Fruit fly (Drosophila melanogaster): Measurements from ENCODE around the gene ifc.
A peak's percentile ranks its signal among the peaks of the same experiment; 100 is the strongest.

Gene ifc

DNA sequence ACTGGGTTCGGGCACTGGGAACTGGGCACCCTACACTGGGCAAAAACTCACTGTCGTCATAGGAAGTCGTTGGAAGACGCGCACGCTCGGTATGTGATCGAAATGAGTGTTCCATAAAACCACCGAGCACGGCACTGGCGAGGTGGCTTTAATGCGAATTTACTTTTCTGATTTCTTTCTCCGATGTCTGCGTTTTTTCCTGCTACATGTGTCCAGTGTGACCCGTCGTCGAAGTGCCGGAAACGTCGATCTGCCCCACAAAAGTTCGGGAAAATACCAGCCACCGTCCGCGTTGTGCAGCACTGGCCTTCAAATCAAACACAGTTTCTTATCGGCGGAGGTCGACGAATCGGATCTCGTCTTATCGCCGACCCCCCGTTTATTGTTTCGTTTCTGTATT is 13.1 kb downstream of the ifc start, which contains the start of gene Kdm5 (continued):
- peak; percentile 38; the same call in 1 of the 2 replicates for TF ChIP-seq CG4404 (GFP tag; IDR thresholded peaks at IDR 0.05)
- peak; percentile 56 for TF ChIP-seq mirr (GFP tag; optimal IDR thresholded peaks at IDR 0.05)
- peak; percentile 23 for TF ChIP-seq CG8944 (GFP tag; optimal IDR thresholded peaks at IDR 0.05)
- TF ChIP-seq CG10979 (tag; optimal IDR thresholded peaks at IDR 0.05): no peak
- TF ChIP-seq danr (GFP tag; IDR thresholded peaks at IDR 0.05): peak; percentile 29; the same call in 1 of the 2 replicates
- TF ChIP-seq amos (GFP tag; IDR thresholded peaks at IDR 0.05; ENCODE audit: partially characterized antibody): peak; percentile 34; the same call in 1 of the 2 replicates
- TF ChIP-seq Scr (GFP tag; IDR thresholded peaks at IDR 0.05; ENCODE audit: partially characterized antibody): peak; percentile 34
- TF ChIP-seq CG16813 (GFP tag; IDR thresholded peaks at IDR 0.05; ENCODE audit: partially characterized antibody): 0 out of 3 replicates have a peak, but pooled peaks have one; percentile 36
- peak; percentile 41 for TF ChIP-seq B-H2 (GFP tag; optimal IDR thresholded peaks at IDR 0.05)
- TF ChIP-seq CG4707 (GFP tag; optimal IDR thresholded peaks at IDR 0.05): no peak
- no peak for TF ChIP-seq CG7745 (tag; optimal IDR thresholded peaks at IDR 0.05)
- peak; percentile 3 for TF ChIP-seq sqz (GFP tag; optimal IDR thresholded peaks at IDR 0.05)
- peak; percentile 16 for TF ChIP-seq CG9876 (GFP tag; optimal IDR thresholded peaks at IDR 0.05)
- TF ChIP-seq CG32767 (GFP tag; IDR thresholded peaks at IDR 0.05): no peak
- TF ChIP-seq Med (GFP tag): peak; percentile 93
- no peak for TF ChIP-seq Blimp-1 (GFP tag; optimal IDR thresholded peaks at IDR 0.05)
- peak; percentile 62 for TF ChIP-seq HmgD (GFP tag; optimal IDR thresholded peaks at IDR 0.05)
- peak; percentile 47; the same call in 1 of the 2 replicates for TF ChIP-seq chm (GFP tag; IDR thresholded peaks at IDR 0.05)
- peak; percentile 54 for TF ChIP-seq Nf-YB (GFP tag; optimal IDR thresholded peaks at IDR 0.05)
- TF ChIP-seq CG4617 (GFP tag; optimal IDR thresholded peaks at IDR 0.05; ENCODE audit: borderline replicate concordance): peak; percentile 87
- TF ChIP-seq maf-S (GFP tag; optimal IDR thresholded peaks at IDR 0.05): no peak
- peak; percentile 41; the same call in 1 of the 2 replicates for TF ChIP-seq CG11247 (GFP tag; IDR thresholded peaks at IDR 0.05)
- peak; percentile 30; the same call in 1 of the 2 replicates for TF ChIP-seq ssp (GFP tag; IDR thresholded peaks at IDR 0.05)
- TF ChIP-seq HLH3B (GFP tag; IDR thresholded peaks at IDR 0.05): 0 out of 2 replicates have a peak, but pooled peaks have one; percentile 28
- TF ChIP-seq shn (GFP tag; optimal IDR thresholded peaks at IDR 0.05): peak; percentile 45
- no peak for TF ChIP-seq NfI (GFP tag; optimal IDR thresholded peaks at IDR 0.05)
- 0 out of 2 replicates have a peak, but pooled peaks have one; percentile 20 for TF ChIP-seq inv (GFP tag; IDR thresholded peaks at IDR 0.05; ENCODE audit: partially characterized antibody)
- no peak for TF ChIP-seq pan (optimal IDR thresholded peaks at IDR 0.05)
- peak in 1 of 2 experiments; percentile 49 for TF ChIP-seq pan (GFP tag; optimal IDR thresholded peaks at IDR 0.05 in 1 of 2, IDR thresholded peaks at IDR 0.05 in 1 of 2)
- TF ChIP-seq CG11398 (GFP tag; optimal IDR thresholded peaks at IDR 0.05): peak; percentile 6
- peak; percentile 4 for TF ChIP-seq CG30403 (GFP tag; optimal IDR thresholded peaks at IDR 0.05)
- peak; percentile 23 for TF ChIP-seq Xbp1 (GFP tag; optimal IDR thresholded peaks at IDR 0.05)
- TF ChIP-seq CG18619 (GFP tag; optimal IDR thresholded peaks at IDR 0.05): peak; percentile 8
- TF ChIP-seq gce (GFP tag; IDR thresholded peaks at IDR 0.05): 0 out of 3 replicates have a peak, but pooled peaks have one; percentile 5
- peak; percentile 24 for TF ChIP-seq Hr3 (GFP tag; optimal IDR thresholded peaks at IDR 0.05)
- TF ChIP-seq bcd (GFP tag; optimal IDR thresholded peaks at IDR 0.05): peak; percentile 52
- peak; percentile 8 for TF ChIP-seq PHDP (tag; optimal IDR thresholded peaks at IDR 0.05)
- TF ChIP-seq CG10366 (GFP tag; IDR thresholded peaks at IDR 0.05): peak; percentile 24; the same call in 1 of the 2 replicates
- TF ChIP-seq CG8924 (tag; optimal IDR thresholded peaks at IDR 0.05): peak; percentile 7
- peak; percentile 76 for TF ChIP-seq CG12659 (GFP tag; optimal IDR thresholded peaks at IDR 0.05)
- TF ChIP-seq CG33213 (GFP tag; optimal IDR thresholded peaks at IDR 0.05): peak; percentile 64
- no peak for TF ChIP-seq CG11695 (GFP tag; IDR thresholded peaks at IDR 0.05)
- TF ChIP-seq CG10431 (GFP tag; optimal IDR thresholded peaks at IDR 0.05): peak; percentile 58
- no peak for TF ChIP-seq CG30431 (GFP tag; optimal IDR thresholded peaks at IDR 0.05)
- peak; percentile 30 for TF ChIP-seq CG9727 (GFP tag; optimal IDR thresholded peaks at IDR 0.05)
- peak; percentile 2 for TF ChIP-seq CG8089 (GFP tag; optimal IDR thresholded peaks at IDR 0.05)
- TF ChIP-seq Atf-2 (GFP tag; optimal IDR thresholded peaks at IDR 0.05): no peak
- no peak for TF ChIP-seq CG17612 (GFP tag; IDR thresholded peaks at IDR 0.05)
- TF ChIP-seq CG3995 (GFP tag; optimal IDR thresholded peaks at IDR 0.05): no peak
- peak; percentile 62 for TF ChIP-seq HmgZ (tag; optimal IDR thresholded peaks at IDR 0.05)

Measured in whole organism, embryonic.